Worm (Caenorhabditis elegans) whole organism, L4 larva: ENCODE measurements around the gene acy-1.

ENCODE experiments used
- F10B5.3 ChIP-seq: sonication (generic microtip); optimal IDR thresholded peaks from 2 replicates; lab custom pipeline; 2016; ENCODE audit warnings: mild to moderate bottlenecking, missing genetic modification characterization, missing compliant biosample characterization
- T26A8.4 ChIP-seq: fragments of 200-800 bp; sonication (Bioruptor generic); IDR thresholded peaks from 2 replicates; pipeline ENCODE4 v1.3.6; 2022; ENCODE audit warnings: missing genetic modification characterization, missing compliant biosample characterization
- arid-1 ChIP-seq: fragments of 200-800 bp; sonication (Bioruptor generic); conservative IDR thresholded peaks from 2 replicates; pipeline ENCODE4 v1.3.6; 2022; ENCODE audit warnings: missing genetic modification reagents, missing genetic modification characterization, missing compliant biosample characterization
- attf-4 ChIP-seq: sonication (generic microtip); optimal IDR thresholded peaks from 3 replicates; lab custom pipeline; 2017; ENCODE audit warnings: missing biosample characterization, missing genetic modification characterization
- ceh-28 ChIP-seq: fragments of 150-350 bp; optimal IDR thresholded peaks from 2 replicates; lab custom pipeline; 2014; ENCODE audit warnings: missing biosample characterization, missing genetic modification reagents, missing genetic modification characterization
- ceh-32 ChIP-seq: sonication (generic microtip); optimal IDR thresholded peaks from 2 replicates; lab custom pipeline; 2016; ENCODE audit warnings: mild to moderate bottlenecking, missing genetic modification characterization, missing compliant biosample characterization; ENCODE audit not compliant: poor library complexity
- ceh-62 ChIP-seq: sonication (generic microtip); optimal IDR thresholded peaks from 2 replicates; lab custom pipeline; 2017; ENCODE audit warnings: missing biosample characterization, missing genetic modification characterization
- ceh-82 ChIP-seq: sonication (generic microtip); optimal IDR thresholded peaks from 2 replicates; lab custom pipeline; 2017; ENCODE audit warnings: missing biosample characterization, missing genetic modification characterization
- ces-1 ChIP-seq: fragments of 150-350 bp; sonication (generic microtip); optimal IDR thresholded peaks from 4 replicates; lab custom pipeline; 2014; ENCODE audit warnings: missing biosample characterization, missing genetic modification reagents, missing genetic modification characterization
- cey-2 ChIP-seq: sonication (generic microtip); optimal IDR thresholded peaks from 3 replicates; lab custom pipeline; 2017; ENCODE audit warnings: missing genetic modification characterization, mild to moderate bottlenecking, missing compliant biosample characterization, antibody characterized with exemption, borderline replicate concordance; ENCODE audit not compliant: insufficient read depth
- duxl-1 ChIP-seq: sonication (generic microtip); optimal IDR thresholded peaks from 2 replicates; lab custom pipeline; 2016; ENCODE audit warnings: mild to moderate bottlenecking, missing genetic modification characterization, moderate library complexity, missing compliant biosample characterization; ENCODE audit not compliant: poor library complexity
- fkh-10 ChIP-seq: fragments of 150-350 bp; optimal IDR thresholded peaks from 2 replicates; lab custom pipeline; 2014; ENCODE audit warnings: missing biosample characterization, missing genetic modification reagents, missing genetic modification characterization
- fos-1 ChIP-seq: fragments of 150-350 bp; optimal IDR thresholded peaks from 2 replicates; lab custom pipeline; 2014; ENCODE audit warnings: missing biosample characterization, missing genetic modification characterization
- hif-1 ChIP-seq, 2 experiments: sonication (generic microtip); optimal IDR thresholded peaks; 2 replicates each; lab custom pipeline; 2016 to 2017; ENCODE audit warnings: missing compliant biosample characterization in 2 of 2, missing genetic modification characterization in 2 of 2, missing genetic modification reagents in 2 of 2, missing genotype in 2 of 2, mild to moderate bottlenecking in 1 of 2
- hlh-11 ChIP-seq: fragments of 200-800 bp; sonication (Bioruptor generic); optimal IDR thresholded peaks from 2 replicates; lab custom pipeline; 2018; ENCODE audit warnings: mild to moderate bottlenecking, missing genetic modification characterization, missing compliant biosample characterization
- hlh-30 ChIP-seq: sonication (generic microtip); optimal IDR thresholded peaks from 2 replicates; lab custom pipeline; 2017; ENCODE audit warnings: antibody characterized with exemption, mild to moderate bottlenecking, missing genetic modification characterization, missing compliant biosample characterization; ENCODE audit not compliant: insufficient read depth
- hmg-1.1 ChIP-seq: fragments of 200-800 bp; sonication (Bioruptor generic); IDR thresholded peaks from 2 replicates; pipeline ENCODE4 v1.3.6; 2022; ENCODE audit warnings: missing genetic modification reagents, missing genetic modification characterization, missing compliant biosample characterization
- lin-1 ChIP-seq: fragments of 200-800 bp; sonication (Bioruptor generic); IDR thresholded peaks from 2 replicates; pipeline ENCODE4 v1.3.6; 2022; ENCODE audit warnings: missing genetic modification reagents, missing genetic modification characterization, missing compliant biosample characterization
- lin-13 ChIP-seq: fragments of 150-350 bp; optimal IDR thresholded peaks from 2 replicates; lab custom pipeline; 2014; ENCODE audit warnings: missing biosample characterization, missing genetic modification reagents, missing genetic modification characterization
- lin-38 ChIP-seq: fragments of 200-800 bp; sonication (Bioruptor generic); IDR thresholded peaks from 2 replicates; pipeline ENCODE4 v1.3.6; 2022; ENCODE audit warnings: missing genetic modification reagents, missing genetic modification characterization, missing compliant biosample characterization
- madf-5 ChIP-seq, 2 experiments: fragments of 200-800 bp; sonication (Bioruptor generic); IDR thresholded peaks; 2 replicates each; pipeline ENCODE4 v1.3.6; 2022; ENCODE audit warnings: missing compliant biosample characterization in 2 of 2, missing genetic modification characterization in 2 of 2
- madf-9 ChIP-seq: fragments of 200-800 bp; sonication (Bioruptor generic); conservative IDR thresholded peaks from 2 replicates; pipeline ENCODE4 v1.3.6; 2022; ENCODE audit warnings: missing genetic modification reagents, missing genetic modification characterization, missing compliant biosample characterization
- mdt-29 ChIP-seq: fragments of 200-800 bp; sonication (Bioruptor generic); IDR thresholded peaks from 2 replicates; pipeline ENCODE4 v1.3.6; 2022; ENCODE audit warnings: missing genetic modification reagents, missing genetic modification characterization, missing compliant biosample characterization
- mes-2 ChIP-seq: sonication (generic microtip); optimal IDR thresholded peaks from 2 replicates; lab custom pipeline; 2016; ENCODE audit warnings: missing genotype, mild to moderate bottlenecking, missing genetic modification characterization, missing compliant biosample characterization; ENCODE audit not compliant: poor library complexity, severe bottlenecking
- mxl-3 ChIP-seq: fragments of 200-800 bp; sonication (Bioruptor generic); optimal IDR thresholded peaks from 2 replicates; lab custom pipeline; 2018; ENCODE audit warnings: mild to moderate bottlenecking, missing genetic modification characterization, missing compliant biosample characterization
- nhr-10 ChIP-seq: fragments of 150-350 bp; optimal IDR thresholded peaks from 2 replicates; lab custom pipeline; 2014; ENCODE audit warnings: missing biosample characterization, missing genetic modification characterization
- nhr-102 ChIP-seq: sonication (generic microtip); optimal IDR thresholded peaks from 2 replicates; lab custom pipeline; 2016; ENCODE audit warnings: mild to moderate bottlenecking, missing genetic modification characterization, moderate library complexity, missing compliant biosample characterization
- nhr-11 ChIP-seq: fragments of 150-350 bp; optimal IDR thresholded peaks from 2 replicates; lab custom pipeline; 2014; ENCODE audit warnings: missing biosample characterization, missing genetic modification characterization
- nhr-111 ChIP-seq: fragments of 200-800 bp; sonication (Bioruptor generic); optimal IDR thresholded peaks from 2 replicates; lab custom pipeline; 2018; ENCODE audit warnings: mild to moderate bottlenecking, missing genetic modification characterization, missing compliant biosample characterization
- nhr-237 ChIP-seq: sonication (generic microtip); optimal IDR thresholded peaks from 2 replicates; lab custom pipeline; 2017; ENCODE audit warnings: missing biosample characterization, missing genetic modification characterization
- nhr-25 ChIP-seq: sonication (generic microtip); optimal IDR thresholded peaks from 2 replicates; lab custom pipeline; 2017; ENCODE audit warnings: missing genetic modification characterization, mild to moderate bottlenecking, missing compliant biosample characterization, antibody characterized with exemption, moderate library complexity, borderline replicate concordance; ENCODE audit not compliant: insufficient read depth
- nhr-28 ChIP-seq: fragments of 150-350 bp; optimal IDR thresholded peaks from 2 replicates; lab custom pipeline; 2014; ENCODE audit warnings: missing biosample characterization, missing genetic modification characterization
- nhr-41 ChIP-seq: fragments of 200-800 bp; sonication (Bioruptor generic); IDR thresholded peaks from 2 replicates; pipeline ENCODE4 v1.3.6; 2022; ENCODE audit warnings: missing genetic modification reagents, missing genetic modification characterization, missing compliant biosample characterization
- nhr-42 ChIP-seq: fragments of 200-800 bp; sonication (Bioruptor generic); IDR thresholded peaks from 2 replicates; pipeline ENCODE4 v1.3.6; 2022; ENCODE audit warnings: missing genetic modification characterization, missing compliant biosample characterization
- nhr-6 ChIP-seq: fragments of 150-350 bp; optimal IDR thresholded peaks from 2 replicates; lab custom pipeline; 2014; ENCODE audit warnings: missing biosample characterization, missing genetic modification characterization
- nhr-76 ChIP-seq: fragments of 150-350 bp; optimal IDR thresholded peaks from 2 replicates; lab custom pipeline; 2014; ENCODE audit warnings: missing biosample characterization, missing genetic modification characterization
- pha-4 ChIP-seq, 2 experiments: fragments of 150-350 bp in 1 of 2; fragments of 200-800 bp in 1 of 2; sonication (Bioruptor generic) in 1 of 2; IDR thresholded peaks in 1 of 2; optimal IDR thresholded peaks in 1 of 2; 2 replicates each; pipeline versions ENCODE4 v1.3.6 to Lab custom; 2014 to 2022; ENCODE audit warnings: missing genetic modification characterization in 2 of 2, missing genetic modification reagents in 2 of 2, missing biosample characterization in 1 of 2, missing compliant biosample characterization in 1 of 2
- php-3 ChIP-seq: fragments of 200-800 bp; sonication (Bioruptor generic); IDR thresholded peaks from 2 replicates; pipeline ENCODE4 v1.3.6; 2022; ENCODE audit warnings: missing genetic modification reagents, missing genetic modification characterization, missing compliant biosample characterization
- pqm-1 ChIP-seq: sonication (generic microtip); optimal IDR thresholded peaks from 2 replicates; lab custom pipeline; 2017; ENCODE audit warnings: missing biosample characterization, missing genetic modification characterization
- set-16 ChIP-seq: fragments of 200-800 bp; sonication (Bioruptor generic); IDR thresholded peaks from 2 replicates; pipeline ENCODE4 v1.3.6; 2022; ENCODE audit warnings: missing genetic modification reagents, missing genetic modification characterization, missing compliant biosample characterization
- snpc-1.2 ChIP-seq: fragments of 200-800 bp; sonication (Bioruptor generic); IDR thresholded peaks from 2 replicates; pipeline ENCODE4 v1.3.6; 2022; ENCODE audit warnings: missing genetic modification reagents, missing genetic modification characterization, missing compliant biosample characterization
- tra-1 ChIP-seq: fragments of 200-800 bp; sonication (Bioruptor generic); IDR thresholded peaks from 2 replicates; pipeline ENCODE4 v1.3.6; 2022; ENCODE audit warnings: missing genetic modification reagents, missing genetic modification characterization, missing compliant biosample characterization
- unc-62 ChIP-seq, 3 experiments: fragments of 150-350 bp in 1 of 3; sonication (generic microtip); optimal IDR thresholded peaks in 2 of 3; peaks in 1 of 3; 1 replicate in 1 of 3; 2 replicates in 2 of 3; lab custom pipeline; 2014 to 2017; ENCODE audit warnings: missing biosample characterization in 3 of 3, missing genetic modification characterization in 3 of 3, missing genetic modification reagents in 3 of 3, missing genotype in 1 of 3
- zag-1 ChIP-seq: fragments of 150-350 bp; optimal IDR thresholded peaks from 2 replicates; lab custom pipeline; 2014; ENCODE audit warnings: missing biosample characterization, missing genetic modification characterization
- zfp-2 ChIP-seq: sonication (generic microtip); optimal IDR thresholded peaks from 2 replicates; lab custom pipeline; 2016; ENCODE audit warnings: mild to moderate bottlenecking, missing genetic modification characterization, missing compliant biosample characterization
- zip-11 ChIP-seq: fragments of 200-800 bp; sonication (Bioruptor generic); IDR thresholded peaks from 2 replicates; pipeline ENCODE4 v1.3.6; 2022; ENCODE audit warnings: missing genetic modification characterization, missing compliant biosample characterization
- zip-2 ChIP-seq: fragments of 150-350 bp; optimal IDR thresholded peaks from 2 replicates; lab custom pipeline; 2014; ENCODE audit warnings: missing biosample characterization, missing genetic modification characterization
- ztf-7 ChIP-seq: fragments of 150-350 bp; optimal IDR thresholded peaks from 2 replicates; lab custom pipeline; 2014; ENCODE audit warnings: missing biosample characterization, missing genetic modification characterization

The acy-1 gene

DNA sequence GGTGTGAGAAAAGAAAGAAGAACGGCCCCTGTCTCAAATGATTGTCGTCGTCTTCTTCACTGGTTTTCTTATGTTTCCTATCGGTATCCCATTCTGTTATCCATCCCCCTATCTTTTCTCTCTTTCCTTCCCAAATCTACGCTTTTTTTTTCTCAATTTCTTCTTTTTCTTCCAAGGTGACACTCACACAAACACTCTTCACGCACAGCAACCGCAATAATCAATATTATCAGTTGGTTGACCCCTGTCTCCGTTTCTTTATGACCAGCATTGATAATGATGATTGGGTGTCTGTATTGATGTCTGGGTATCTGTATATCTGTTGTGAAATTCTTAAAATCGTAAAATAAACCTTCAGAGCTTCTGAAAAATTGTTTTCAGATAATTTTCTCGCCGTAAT, 18.9 kb downstream of the acy-1 start:
- no peak for TF ChIP-seq attf-4 (tag; lab: Kevin White, UChicago)
- TF ChIP-seq ztf-7 (tag; lab: Kevin White, UChicago) = no peak
- TF ChIP-seq ceh-62 (tag; lab: Kevin White, UChicago) = no peak
- TF ChIP-seq nhr-237 (tag; lab: Kevin White, UChicago) = no peak
- TF ChIP-seq fkh-10 (GFP tag; lab: Kevin White, UChicago) = no peak
- no peak for TF ChIP-seq ceh-82 (tag; lab: Kevin White, UChicago)
- TF ChIP-seq nhr-42 (GFP tag; lab: Robert Waterston, UW) = no peak
- no peak for TF ChIP-seq nhr-6 (tag; lab: Kevin White, UChicago)
- TF ChIP-seq tra-1 (GFP tag; lab: Robert Waterston, UW) = no peak
- TF ChIP-seq pha-4 (GFP tag; IDR thresholded peaks at IDR 0.05; lab: Robert Waterston, UW) = no peak
- no peak for TF ChIP-seq pha-4 (tag; optimal IDR thresholded peaks at IDR 0.05; lab: Kevin White, UChicago)
- no peak for TF ChIP-seq mdt-29
- TF ChIP-seq duxl-1 = no peak
- no peak for TF ChIP-seq lin-38 (GFP tag; lab: Robert Waterston, UW)
- TF ChIP-seq php-3 (GFP tag; lab: Robert Waterston, UW) = no peak
- TF ChIP-seq T26A8.4 (GFP tag; lab: Robert Waterston, UW) = no peak
- no peak for TF ChIP-seq zip-11 (GFP tag; lab: Robert Waterston, UW)
- TF ChIP-seq unc-62 (GFP tag; optimal IDR thresholded peaks at IDR 0.05 in 1 of 2; lab: Kevin White, UChicago) = peak in 1 of 2 experiments; percentile 7
- TF ChIP-seq unc-62 (tag; optimal IDR thresholded peaks at IDR 0.05; lab: Kevin White, UChicago) = no peak
- TF ChIP-seq nhr-76 (tag; lab: Kevin White, UChicago) = no peak
- no peak for TF ChIP-seq ceh-32
- TF ChIP-seq hlh-11 (tag; lab: Kevin White, UChicago) = peak; percentile 68
- no peak for TF ChIP-seq arid-1 (GFP tag; lab: Robert Waterston, UW)
- TF ChIP-seq set-16 = no peak
- TF ChIP-seq F10B5.3 (tag; lab: Kevin White, UChicago) = no peak
- TF ChIP-seq nhr-10 (tag; lab: Kevin White, UChicago) = no peak
- no peak for TF ChIP-seq cey-2
- TF ChIP-seq zip-2 (tag; lab: Kevin White, UChicago) = no peak
- TF ChIP-seq nhr-11 = peak; percentile 29
- no peak for TF ChIP-seq mes-2 (tag; lab: Kevin White, UChicago)
- no peak for TF ChIP-seq ces-1 (GFP tag; lab: Kevin White, UChicago)
- peak; percentile 33 for TF ChIP-seq nhr-28 (tag; lab: Kevin White, UChicago)
- no peak for TF ChIP-seq madf-9 (GFP tag; lab: Robert Waterston, UW)
- no peak for TF ChIP-seq nhr-111 (GFP tag; lab: Kevin White, UChicago)
- TF ChIP-seq lin-1 = no peak
- TF ChIP-seq ceh-28 (tag; lab: Kevin White, UChicago) = no peak
- no peak for TF ChIP-seq hmg-1.1 (GFP tag; lab: Robert Waterston, UW)
- TF ChIP-seq nhr-41 (GFP tag; lab: Robert Waterston, UW) = no peak
- TF ChIP-seq pqm-1 (tag; lab: Kevin White, UChicago) = peak; percentile 25
- no peak for TF ChIP-seq fos-1
- TF ChIP-seq zag-1 = no peak
- TF ChIP-seq zfp-2 (tag; lab: Kevin White, UChicago) = no peak
- TF ChIP-seq lin-13 (GFP tag; lab: Kevin White, UChicago) = no peak
- TF ChIP-seq madf-5 (GFP tag; IDR thresholded peaks at IDR 0.05; lab: Robert Waterston, UW) = no peak
- TF ChIP-seq nhr-102 (tag; lab: Kevin White, UChicago) = no peak
- TF ChIP-seq mxl-3 (GFP tag; lab: Kevin White, UChicago) = peak; percentile 26
- peak; percentile 2 for TF ChIP-seq hlh-30
- TF ChIP-seq nhr-25 (tag; lab: Kevin White, UChicago) = no peak
- TF ChIP-seq hif-1 (tag; optimal IDR thresholded peaks at IDR 0.05; lab: Kevin White, UChicago) = no peak
- TF ChIP-seq snpc-1.2 (GFP tag; lab: Robert Waterston, UW) = no peak
